Worm (Caenorhabditis elegans) whole organism, L1 larva: ENCODE results near the gene srx-101.

Experiments
- C16A3.4 ChIP-seq: fragments of 150-350 bp; optimal IDR thresholded peaks from 2 replicates; lab custom pipeline; 2014; ENCODE audit warnings: missing biosample characterization, missing genetic modification characterization
- C34B4.2 ChIP-seq: sonication (generic microtip); optimal IDR thresholded peaks from 2 replicates; lab custom pipeline; 2017; ENCODE audit warnings: mild to moderate bottlenecking, missing genetic modification characterization, missing compliant biosample characterization
- aly-2 ChIP-seq: fragments of 150-350 bp; optimal IDR thresholded peaks from 2 replicates; lab custom pipeline; 2014; ENCODE audit warnings: missing biosample characterization, missing genetic modification characterization
- ama-1 ChIP-seq: fragments of 150-350 bp; optimal IDR thresholded peaks from 2 replicates; lab custom pipeline; 2014
- ceh-82 ChIP-seq, 3 experiments: fragments of 150-350 bp in 1 of 3; sonication (generic microtip) in 2 of 3; optimal IDR thresholded peaks; 2 replicates each; lab custom pipeline; 2014 to 2017; ENCODE audit warnings: missing biosample characterization in 3 of 3, missing genetic modification characterization in 3 of 3
- ceh-90 ChIP-seq: sonication (generic microtip); optimal IDR thresholded peaks from 2 replicates; lab custom pipeline; 2016; ENCODE audit warnings: missing genetic modification characterization, missing compliant biosample characterization
- ces-1 ChIP-seq: fragments of 150-350 bp; optimal IDR thresholded peaks from 2 replicates; lab custom pipeline; 2014; ENCODE audit warnings: missing biosample characterization, missing genetic modification reagents, missing genetic modification characterization
- dpl-1 ChIP-seq, 3 experiments: fragments of 150-350 bp in 2 of 3; sonication (generic microtip) in 1 of 3; optimal IDR thresholded peaks; 2 replicates each; lab custom pipeline; 2014 to 2017; ENCODE audit warnings: missing biosample characterization in 3 of 3, missing genetic modification characterization in 3 of 3, missing genetic modification reagents in 3 of 3
- dsc-1 ChIP-seq: sonication (generic microtip); optimal IDR thresholded peaks from 2 replicates; lab custom pipeline; 2016; ENCODE audit warnings: mild to moderate bottlenecking, missing genetic modification characterization, missing compliant biosample characterization
- efl-1 ChIP-seq, 4 experiments: fragments of 150-350 bp; optimal IDR thresholded peaks in 3 of 4; peaks in 1 of 4; 1 replicate in 1 of 4; 2 replicates in 3 of 4; lab custom pipeline; 2014; ENCODE audit warnings: missing biosample characterization in 2 of 4, missing genetic modification characterization in 2 of 4, missing genetic modification reagents in 2 of 4
- egl-13 ChIP-seq: sonication (generic microtip); optimal IDR thresholded peaks from 2 replicates; lab custom pipeline; 2016; ENCODE audit warnings: missing genotype, missing genetic modification reagents, missing genetic modification characterization, missing compliant biosample characterization
- elt-3 ChIP-seq, 6 experiments: fragments of 150-350 bp in 1 of 6; sonication (generic microtip); optimal IDR thresholded peaks; 2 replicates each; lab custom pipeline; 2017 to 2018; ENCODE audit warnings: missing biosample characterization in 6 of 6, missing genetic modification characterization in 6 of 6, inconsistent platforms in 1 of 6
- fkh-10 ChIP-seq: sonication (generic microtip); optimal IDR thresholded peaks from 2 replicates; lab custom pipeline; 2017; ENCODE audit warnings: missing biosample characterization, missing genetic modification reagents, missing genetic modification characterization
- fkh-4 ChIP-seq: sonication (generic microtip); optimal IDR thresholded peaks from 2 replicates; lab custom pipeline; 2016; ENCODE audit warnings: missing compliant biosample characterization, missing genetic modification characterization, borderline replicate concordance
- hlh-17 ChIP-seq: fragments of 200-800 bp; sonication (Bioruptor generic); optimal IDR thresholded peaks from 2 replicates; lab custom pipeline; 2018; ENCODE audit warnings: missing genetic modification characterization, mild to moderate bottlenecking, missing compliant biosample characterization, moderate library complexity, borderline replicate concordance
- hlh-4 ChIP-seq: sonication (generic microtip); optimal IDR thresholded peaks from 2 replicates; lab custom pipeline; 2016; ENCODE audit warnings: mild to moderate bottlenecking, missing genetic modification characterization, missing compliant biosample characterization
- lsy-2 ChIP-seq, 2 experiments: fragments of 150-350 bp; optimal IDR thresholded peaks; 2 replicates each; lab custom pipeline; 2014; ENCODE audit warnings: missing biosample characterization in 2 of 2, missing genetic modification characterization in 2 of 2
- mdl-1 ChIP-seq, 2 experiments: fragments of 150-350 bp; optimal IDR thresholded peaks; 2 replicates each; lab custom pipeline; 2014 to 2017; ENCODE audit warnings: missing biosample characterization in 2 of 2, missing genetic modification characterization in 2 of 2, inconsistent platforms in 1 of 2
- mef-2 ChIP-seq: fragments of 150-350 bp; optimal IDR thresholded peaks from 2 replicates; lab custom pipeline; 2014; ENCODE audit warnings: missing biosample characterization, missing genetic modification characterization
- nhr-237 ChIP-seq: fragments of 150-350 bp; optimal IDR thresholded peaks from 2 replicates; lab custom pipeline; 2014; ENCODE audit warnings: missing biosample characterization, missing genetic modification characterization
- nhr-47 ChIP-seq: sonication (generic microtip); optimal IDR thresholded peaks from 2 replicates; lab custom pipeline; 2016; ENCODE audit warnings: mild to moderate bottlenecking, missing genetic modification characterization, moderate library complexity, missing compliant biosample characterization
- nhr-84 ChIP-seq: sonication (generic microtip); optimal IDR thresholded peaks from 2 replicates; lab custom pipeline; 2017; ENCODE audit warnings: missing biosample characterization, missing genetic modification characterization
- nhr-85 ChIP-seq: sonication (generic microtip); peaks from one replicate; lab custom pipeline; 2016; ENCODE audit warnings: missing genetic modification characterization, inconsistent platforms, missing compliant biosample characterization
- nhr-90 ChIP-seq: sonication (generic microtip); optimal IDR thresholded peaks from 2 replicates; lab custom pipeline; 2016; ENCODE audit warnings: mild to moderate bottlenecking, missing genetic modification characterization, missing compliant biosample characterization; ENCODE audit not compliant: poor library complexity
- pax-3 ChIP-seq: fragments of 200-800 bp; sonication (Bioruptor generic); optimal IDR thresholded peaks from 2 replicates; lab custom pipeline; 2018; ENCODE audit warnings: mild to moderate bottlenecking, missing genetic modification characterization, moderate library complexity, missing compliant biosample characterization
- swsn-7 ChIP-seq: sonication (generic microtip); optimal IDR thresholded peaks from 2 replicates; lab custom pipeline; 2016; ENCODE audit warnings: missing genetic modification characterization, missing compliant biosample characterization
- unc-130 ChIP-seq: fragments of 150-350 bp; optimal IDR thresholded peaks from 2 replicates; lab custom pipeline; 2017; ENCODE audit warnings: missing biosample characterization, missing genetic modification characterization, inconsistent platforms
- unc-30 ChIP-seq: sonication (generic microtip); optimal IDR thresholded peaks from 2 replicates; lab custom pipeline; 2017; ENCODE audit warnings: missing biosample characterization, missing genetic modification characterization
- unc-62 ChIP-seq: fragments of 150-350 bp; optimal IDR thresholded peaks from 2 replicates; lab custom pipeline; 2014; ENCODE audit warnings: missing biosample characterization, missing genetic modification reagents, missing genetic modification characterization
- unc-98 ChIP-seq: fragments of 200-800 bp; sonication (Bioruptor generic); IDR thresholded peaks from 2 replicates; pipeline ENCODE4 v1.3.6; 2022; ENCODE audit warnings: missing genetic modification characterization, missing compliant biosample characterization
- xbp-1 ChIP-seq: sonication (generic microtip); optimal IDR thresholded peaks from 2 replicates; lab custom pipeline; 2016; ENCODE audit warnings: missing genetic modification characterization, missing compliant biosample characterization
- ztf-11 ChIP-seq, 2 experiments: sonication (generic microtip); optimal IDR thresholded peaks; 2 replicates each; lab custom pipeline; 2016 to 2017; ENCODE audit warnings: missing genetic modification characterization in 2 of 2, missing biosample characterization in 1 of 2, missing compliant biosample characterization in 1 of 2

The srx-101 gene

ce11 chrII:3655378-3655777 is 35.2 kb downstream of the srx-101 start, which contains the start of gene F19B10.5:
F19B10.5 (plus strand) TSS chrII:3655678.
- TF ChIP-seq efl-1 (optimal IDR thresholded peaks at IDR 0.05; lab: Kevin White, UChicago) = no peak
- TF ChIP-seq efl-1 (GFP tag; optimal IDR thresholded peaks at IDR 0.05 in 1 of 2; lab: Kevin White, UChicago) = peak in 1 of 2 experiments; percentile 31
- TF ChIP-seq nhr-84 = no peak
- no peak for TF ChIP-seq C34B4.2
- TF ChIP-seq dsc-1 (tag; lab: Kevin White, UChicago) = no peak
- TF ChIP-seq hlh-17 (GFP tag; lab: Kevin White, UChicago) = no peak
- no peak for TF ChIP-seq unc-30 (tag; lab: Kevin White, UChicago)
- TF ChIP-seq ceh-82 (tag; optimal IDR thresholded peaks at IDR 0.05; lab: Kevin White, UChicago) = no peak
- no peak for TF ChIP-seq ztf-11 (tag; optimal IDR thresholded peaks at IDR 0.05; lab: Kevin White, UChicago)

ce11 chrII:3647111-3647510 is 43.4 kb downstream of the srx-101 start, which contains the start of gene fbxb-33:
fbxb-33 (plus strand) TSS chrII:3647411.
- TF ChIP-seq nhr-237 (tag; lab: Kevin White, UChicago) (no peak), aly-2 (tag; lab: Kevin White, UChicago) (no peak), ceh-90 (tag; lab: Kevin White, UChicago) (no peak), ama-1 (lab: Kevin White, UChicago) (no peak), xbp-1 (tag; lab: Kevin White, UChicago) (no peak), fkh-4 (tag; lab: Kevin White, UChicago) (no peak), unc-62 (GFP tag; lab: Kevin White, UChicago) (no peak), C16A3.4 (tag; lab: Kevin White, UChicago) (no peak), pax-3 (tag; lab: Kevin White, UChicago) (no peak), nhr-85 (tag; lab: Kevin White, UChicago) (no peak), nhr-47 (no peak)
- TF ChIP-seq, all 84 proteins: peak for 0

- TF ChIP-seq efl-1 (optimal IDR thresholded peaks at IDR 0.05; lab: Kevin White, UChicago) = no peak
- TF ChIP-seq efl-1 (GFP tag; optimal IDR thresholded peaks at IDR 0.05 in 1 of 2; lab: Kevin White, UChicago) = peak in 1 of 2 experiments; percentile 47
- no peak for TF ChIP-seq lsy-2 (tag; optimal IDR thresholded peaks at IDR 0.05; lab: Kevin White, UChicago)
Measured at ce11 chrII:3641197-3641596, 49.3 kb downstream of the srx-101 start, which contains the start of gene M151.1. M151.1 (plus strand) TSS chrII:3641497.

ce11 chrII:3640197-3640596 is 50.3 kb downstream of the srx-101 start, which contains the start of gene M151.10:
M151.10 (minus strand) TSS chrII:3640297.
- TF ChIP-seq fkh-10 (GFP tag; lab: Kevin White, UChicago) = no peak
- TF ChIP-seq ces-1 (GFP tag; lab: Kevin White, UChicago) = no peak
- no peak for TF ChIP-seq unc-30 (tag; lab: Kevin White, UChicago)
- TF ChIP-seq aly-2 (tag; lab: Kevin White, UChicago) = no peak
- no peak for TF ChIP-seq hlh-4 (tag; lab: Kevin White, UChicago)
- TF ChIP-seq nhr-85 (tag; lab: Kevin White, UChicago) = no peak
- no peak for TF ChIP-seq dpl-1 (GFP tag; optimal IDR thresholded peaks at IDR 0.05; lab: Kevin White, UChicago)
- no peak for TF ChIP-seq nhr-90
- TF ChIP-seq ceh-82 (tag; optimal IDR thresholded peaks at IDR 0.05; lab: Kevin White, UChicago) = no peak
- TF ChIP-seq elt-3 (tag; optimal IDR thresholded peaks at IDR 0.05; lab: Kevin White, UChicago) = no peak
- TF ChIP-seq egl-13 = no peak
- TF ChIP-seq mdl-1 (tag; optimal IDR thresholded peaks at IDR 0.05; lab: Kevin White, UChicago) = no peak
- no peak for TF ChIP-seq mef-2
- TF ChIP-seq swsn-7 = no peak
- no peak for TF ChIP-seq pax-3 (tag; lab: Kevin White, UChicago)
- TF ChIP-seq unc-98 (GFP tag; lab: Robert Waterston, UW) = no peak
- no peak for TF ChIP-seq unc-130
